Fruit fly (Drosophila melanogaster) whole organism, embryonic: ENCODE results near the gene CG43448.

Experiments
- Atf-2 ChIP-seq: fragments of 200-800 bp; sonication (Bioruptor generic); optimal IDR thresholded peaks from 2 replicates; lab custom pipeline; 2016; ENCODE audit warnings: missing biosample characterization, missing genetic modification characterization
- B-H1 ChIP-seq: fragments of 200-800 bp; sonication (Bioruptor generic); IDR thresholded peaks from 3 replicates; pipeline ENCODE4 v1.3.6; 2022; ENCODE audit warnings: missing biosample characterization, missing genetic modification characterization
- BEAF-32 ChIP-seq: fragments of 200-800 bp; sonication (Bioruptor generic); optimal IDR thresholded peaks from 3 replicates; lab custom pipeline; 2017; ENCODE audit warnings: missing biosample characterization, missing genetic modification characterization, mild to moderate bottlenecking, moderate library complexity, missing genetic modification reagents
- CG10267 ChIP-seq: fragments of 200-800 bp; sonication (Bioruptor generic); optimal IDR thresholded peaks from 2 replicates; lab custom pipeline; 2018; ENCODE audit warnings: missing biosample characterization, mild to moderate bottlenecking, missing genetic modification characterization, moderate library complexity
- CG10321 ChIP-seq: fragments of 200-800 bp; sonication (Bioruptor generic); IDR thresholded peaks from 2 replicates; pipeline ENCODE4 v1.3.6; 2022; ENCODE audit warnings: missing biosample characterization, missing genetic modification characterization
- CG13424 ChIP-seq: fragments of 200-800 bp; sonication (Bioruptor generic); optimal IDR thresholded peaks from 2 replicates; lab custom pipeline; 2019; ENCODE audit warnings: missing biosample characterization, mild to moderate bottlenecking, missing genetic modification characterization, moderate library complexity
- CG1647 ChIP-seq: fragments of 200-800 bp; sonication (Bioruptor generic); optimal IDR thresholded peaks from 3 replicates; lab custom pipeline; 2016; ENCODE audit warnings: missing biosample characterization, missing genetic modification characterization
- CG17385 ChIP-seq: fragments of 200-800 bp; sonication (Bioruptor generic); optimal IDR thresholded peaks from 3 replicates; lab custom pipeline; 2018; ENCODE audit warnings: missing biosample characterization, mild to moderate bottlenecking, missing genetic modification characterization
- CG2202 ChIP-seq: fragments of 200-800 bp; sonication (Bioruptor generic); optimal IDR thresholded peaks from 2 replicates; lab custom pipeline; 2018; ENCODE audit warnings: missing biosample characterization, mild to moderate bottlenecking, missing genetic modification characterization
- CG2889 ChIP-seq: fragments of 200-800 bp; sonication (Bioruptor generic); IDR thresholded peaks from 3 replicates; pipeline ENCODE4 v1.3.6; 2022; ENCODE audit warnings: missing biosample characterization, missing genetic modification characterization
- CG3065 ChIP-seq: fragments of 200-800 bp; sonication (Bioruptor generic); optimal IDR thresholded peaks from 2 replicates; lab custom pipeline; 2016; ENCODE audit warnings: missing biosample characterization, missing genetic modification characterization
- CG42726 ChIP-seq: fragments of 200-800 bp; sonication (Bioruptor generic); IDR thresholded peaks from 2 replicates; pipeline ENCODE4 v1.3.6; 2022; ENCODE audit warnings: missing biosample characterization, missing genetic modification characterization; ENCODE audit not compliant: partially characterized antibody
- CG4328 ChIP-seq: fragments of 200-800 bp; sonication (Bioruptor generic); optimal IDR thresholded peaks from 3 replicates; lab custom pipeline; 2017; ENCODE audit warnings: missing biosample characterization, missing genetic modification reagents, missing genetic modification characterization
- CG4730 ChIP-seq: fragments of 200-800 bp; sonication (Bioruptor generic); IDR thresholded peaks from 2 replicates; pipeline ENCODE4 v1.3.6; 2022; ENCODE audit warnings: missing biosample characterization, missing genetic modification characterization
- CG7928 ChIP-seq: fragments of 200-800 bp; sonication (Bioruptor generic); optimal IDR thresholded peaks from 2 replicates; lab custom pipeline; 2017; ENCODE audit warnings: missing biosample characterization, mild to moderate bottlenecking, missing genetic modification characterization
- CG9817 ChIP-seq: fragments of 200-800 bp; sonication (Bioruptor generic); optimal IDR thresholded peaks from 2 replicates; lab custom pipeline; 2018; ENCODE audit warnings: missing biosample characterization, mild to moderate bottlenecking, missing genetic modification characterization, moderate library complexity
- D ChIP-seq, 2 experiments: fragments of 200-800 bp in 1 of 2; fragments of >200 bp in 1 of 2; sonication (Bioruptor generic) in 1 of 2; optimal IDR thresholded peaks; 2 replicates in 1 of 2; 3 replicates in 1 of 2; lab custom pipeline; 2017; ENCODE audit warnings: mild to moderate bottlenecking in 1 of 2, missing biosample characterization in 1 of 2, missing genetic modification characterization in 1 of 2, missing genetic modification reagents in 1 of 2
- Deaf1 ChIP-seq: fragments of 200-800 bp; optimal IDR thresholded peaks from 3 replicates; lab custom pipeline; 2019; ENCODE audit warnings: missing biosample characterization, mild to moderate bottlenecking, missing genetic modification characterization, moderate library complexity
- Doc2 ChIP-seq: fragments of 200-800 bp; sonication (Bioruptor generic); IDR thresholded peaks from 2 replicates; pipeline ENCODE4 v1.3.6; 2022; ENCODE audit warnings: missing biosample characterization, missing genetic modification characterization
- Doc3 ChIP-seq: fragments of 200-800 bp; sonication (Bioruptor generic); IDR thresholded peaks from 3 replicates; pipeline ENCODE4 v1.3.6; 2022; ENCODE audit warnings: missing biosample characterization, missing genetic modification characterization; ENCODE audit not compliant: partially characterized antibody
- E2f1 ChIP-seq: fragments of 200-800 bp; sonication (Bioruptor generic); IDR thresholded peaks from 2 replicates; pipeline ENCODE4 v1.3.6; 2022; ENCODE audit warnings: missing biosample characterization, missing genetic modification characterization
- Ets65A ChIP-seq: fragments of 200-800 bp; sonication (Bioruptor generic); peaks from one replicate; lab custom pipeline; 2016; ENCODE audit warnings: missing biosample characterization, missing genetic modification characterization
- Fer2 ChIP-seq: fragments of 200-800 bp; sonication (Bioruptor generic); optimal IDR thresholded peaks from 2 replicates; lab custom pipeline; 2018; ENCODE audit warnings: missing biosample characterization, mild to moderate bottlenecking, missing genetic modification characterization, moderate library complexity
- Kr ChIP-seq: fragments of 200-800 bp; sonication (Bioruptor generic); optimal IDR thresholded peaks from 2 replicates; lab custom pipeline; 2017; ENCODE audit warnings: missing biosample characterization, mild to moderate bottlenecking, missing genetic modification characterization
- Lim3 ChIP-seq: fragments of 200-800 bp; sonication (Bioruptor generic); IDR thresholded peaks from 2 replicates; pipeline ENCODE4 v1.3.6; 2022; ENCODE audit warnings: missing biosample characterization, missing genetic modification characterization
- MTF-1 ChIP-seq: fragments of 200-800 bp; sonication (Bioruptor generic); optimal IDR thresholded peaks from 2 replicates; lab custom pipeline; 2018; ENCODE audit warnings: missing biosample characterization, mild to moderate bottlenecking, missing genetic modification characterization, borderline replicate concordance
- Max ChIP-seq: fragments of 200-800 bp; sonication (Bioruptor generic); optimal IDR thresholded peaks from 2 replicates; lab custom pipeline; 2016; ENCODE audit warnings: missing biosample characterization, mild to moderate bottlenecking, missing genetic modification characterization
- Nf-YC ChIP-seq: fragments of 200-800 bp; optimal IDR thresholded peaks from 3 replicates; lab custom pipeline; 2019; ENCODE audit warnings: missing biosample characterization, mild to moderate bottlenecking, missing genetic modification characterization, moderate library complexity
- Sin3A ChIP-seq: fragments of >200 bp; optimal IDR thresholded peaks from 2 replicates; lab custom pipeline; 2018
- Sry-β ChIP-seq: fragments of 200-800 bp; sonication (Bioruptor generic); optimal IDR thresholded peaks from 2 replicates; lab custom pipeline; 2018; ENCODE audit warnings: missing biosample characterization, mild to moderate bottlenecking, missing genetic modification characterization, moderate library complexity
- Stat92E ChIP-seq, 3 experiments: fragments of >200 bp in 2 of 3; fragments of 200-800 bp in 1 of 3; sonication (Bioruptor generic) in 1 of 3; optimal IDR thresholded peaks; 2 replicates each; lab custom pipeline; 2017 to 2019; ENCODE audit warnings: missing biosample characterization in 3 of 3, missing genetic modification characterization in 3 of 3, mild to moderate bottlenecking in 1 of 3, moderate library complexity in 1 of 3
- Xrp1 ChIP-seq: fragments of 200-800 bp; sonication (Bioruptor generic); IDR thresholded peaks from 2 replicates; pipeline ENCODE4 v1.3.6; 2022; ENCODE audit warnings: missing biosample characterization, missing genetic modification characterization
- br ChIP-seq: fragments of >200 bp; optimal IDR thresholded peaks from 2 replicates; lab custom pipeline; 2017
- dati ChIP-seq: fragments of 200-800 bp; sonication (Bioruptor generic); IDR thresholded peaks from 2 replicates; pipeline ENCODE4 v1.3.6; 2022; ENCODE audit warnings: missing biosample characterization, missing genetic modification characterization
- dmrt11E ChIP-seq: fragments of 200-800 bp; sonication (Bioruptor generic); optimal IDR thresholded peaks from 3 replicates; lab custom pipeline; 2018; ENCODE audit warnings: missing biosample characterization, mild to moderate bottlenecking, missing genetic modification characterization, moderate library complexity
- dysf ChIP-seq: fragments of 200-800 bp; sonication (Bioruptor generic); IDR thresholded peaks from 3 replicates; pipeline ENCODE4 v1.3.6; 2022; ENCODE audit warnings: missing biosample characterization, missing genetic modification characterization
- gcm ChIP-seq: fragments of 200-800 bp; sonication (Bioruptor generic); optimal IDR thresholded peaks from 2 replicates; lab custom pipeline; 2019; ENCODE audit warnings: missing biosample characterization, mild to moderate bottlenecking, missing genetic modification characterization, moderate library complexity
- hkb ChIP-seq, 2 experiments: fragments of 200-800 bp in 1 of 2; fragments of >200 bp in 1 of 2; sonication (Bioruptor generic) in 1 of 2; IDR thresholded peaks in 1 of 2; optimal IDR thresholded peaks in 1 of 2; 2 replicates each; pipeline versions ENCODE4 v1.3.6 to Lab custom; 2017 to 2022; ENCODE audit warnings: missing biosample characterization in 1 of 2, missing genetic modification characterization in 1 of 2
- lab ChIP-seq: fragments of 200-800 bp; sonication (Bioruptor generic); optimal IDR thresholded peaks from 3 replicates; lab custom pipeline; 2017; ENCODE audit warnings: missing biosample characterization, missing genetic modification characterization, mild to moderate bottlenecking, moderate library complexity, missing genetic modification reagents
- pita ChIP-seq: fragments of 200-800 bp; sonication (Bioruptor generic); optimal IDR thresholded peaks from 2 replicates; lab custom pipeline; 2017; ENCODE audit warnings: missing biosample characterization, mild to moderate bottlenecking, missing genetic modification characterization
- salm ChIP-seq: fragments of 200-800 bp; sonication (Bioruptor generic); optimal IDR thresholded peaks from 2 replicates; lab custom pipeline; 2018; ENCODE audit warnings: missing biosample characterization, mild to moderate bottlenecking, missing genetic modification characterization
- seq ChIP-seq: fragments of 200-800 bp; sonication (Bioruptor generic); IDR thresholded peaks from 2 replicates; pipeline ENCODE4 v1.3.6; 2022; ENCODE audit warnings: missing biosample characterization, missing genetic modification characterization
- slbo ChIP-seq: fragments of 200-800 bp; sonication (Bioruptor generic); IDR thresholded peaks from 2 replicates; pipeline ENCODE4 v1.3.6; 2022; ENCODE audit warnings: missing biosample characterization, missing genetic modification characterization
- sna ChIP-seq: fragments of 200-800 bp; sonication (Bioruptor generic); IDR thresholded peaks from 2 replicates; pipeline ENCODE4 v1.3.6; 2022; ENCODE audit warnings: missing biosample characterization, missing genetic modification characterization; ENCODE audit not compliant: partially characterized antibody
- sqz ChIP-seq: fragments of 200-800 bp; sonication (Bioruptor generic); optimal IDR thresholded peaks from 3 replicates; lab custom pipeline; 2018; ENCODE audit warnings: missing biosample characterization, mild to moderate bottlenecking, missing genetic modification characterization
- tna ChIP-seq: fragments of 200-800 bp; sonication (Bioruptor generic); IDR thresholded peaks from 2 replicates; pipeline ENCODE4 v1.3.6; 2022; ENCODE audit warnings: missing biosample characterization, missing genetic modification characterization; ENCODE audit not compliant: partially characterized antibody
- tup ChIP-seq: fragments of 200-800 bp; sonication (Bioruptor generic); optimal IDR thresholded peaks from 2 replicates; lab custom pipeline; 2016; ENCODE audit warnings: missing biosample characterization, mild to moderate bottlenecking, missing genetic modification characterization, moderate library complexity
- twi ChIP-seq: fragments of 200-800 bp; optimal IDR thresholded peaks from 2 replicates; lab custom pipeline; 2019; ENCODE audit warnings: missing biosample characterization, mild to moderate bottlenecking, missing genetic modification characterization, moderate library complexity
- unc-4 ChIP-seq: fragments of 200-800 bp; sonication (Bioruptor generic); IDR thresholded peaks from 2 replicates; pipeline ENCODE4 v1.3.6; 2022; ENCODE audit warnings: missing biosample characterization, missing genetic modification characterization; ENCODE audit not compliant: partially characterized antibody
- zf30C ChIP-seq: fragments of 200-800 bp; sonication (Bioruptor generic); optimal IDR thresholded peaks from 3 replicates; lab custom pipeline; 2018; ENCODE audit warnings: missing biosample characterization, mild to moderate bottlenecking, missing genetic modification characterization

The CG43448 gene

dm6 chr3R:30235253-30235652, 2.3 kb downstream of the CG43448 start (continued):
- no peak for TF ChIP-seq BEAF-32
- TF ChIP-seq Sry-β (GFP tag; lab: Kevin White, UChicago): no peak
- no peak for TF ChIP-seq Sin3A (lab: Kevin White, UChicago)
- TF ChIP-seq dati (GFP tag; lab: Robert Waterston, UW): no peak
- peak; percentile 41 for TF ChIP-seq slbo (GFP tag; lab: Robert Waterston, UW)
- TF ChIP-seq hkb (optimal IDR thresholded peaks at IDR 0.05; lab: Kevin White, UChicago): no peak
- peak; percentile 57 for TF ChIP-seq hkb (GFP tag; IDR thresholded peaks at IDR 0.05; lab: Robert Waterston, UW)
- TF ChIP-seq Doc2 (GFP tag; lab: Robert Waterston, UW): no peak
- no peak for TF ChIP-seq CG2202 (tag; lab: Kevin White, UChicago)
- TF ChIP-seq br: no peak
- no peak; the same call in 2 of the 3 replicates for TF ChIP-seq B-H1
- TF ChIP-seq Lim3 (GFP tag; lab: Robert Waterston, UW): 0 out of 2 replicates have a peak, but pooled peaks have one; percentile 16
- TF ChIP-seq CG7928: no peak
- TF ChIP-seq Doc3 (GFP tag; lab: Robert Waterston, UW): no peak
- TF ChIP-seq Nf-YC (tag; lab: Kevin White, UChicago): no peak
- no peak for TF ChIP-seq Kr (GFP tag; lab: Kevin White, UChicago)
- TF ChIP-seq lab (GFP tag; lab: Kevin White, UChicago): peak; percentile 41
- TF ChIP-seq D (optimal IDR thresholded peaks at IDR 0.05; lab: Kevin White, UChicago): no peak
- TF ChIP-seq D (GFP tag; optimal IDR thresholded peaks at IDR 0.05; lab: Kevin White, UChicago): peak; percentile 8
- no peak for TF ChIP-seq seq
- no peak for TF ChIP-seq MTF-1 (GFP tag; lab: Kevin White, UChicago)
- TF ChIP-seq pita: no peak
- TF ChIP-seq CG3065 (GFP tag; lab: Kevin White, UChicago): no peak
- TF ChIP-seq CG1647 (GFP tag; lab: Kevin White, UChicago): no peak
- no peak for TF ChIP-seq Fer2 (tag; lab: Kevin White, UChicago)
- no peak for TF ChIP-seq Ets65A (GFP tag; lab: Kevin White, UChicago)
- TF ChIP-seq sqz (GFP tag; lab: Kevin White, UChicago): peak; percentile 4
- TF ChIP-seq CG4328: no peak
- TF ChIP-seq CG17385 (GFP tag; lab: Kevin White, UChicago): peak; percentile 31
- peak; percentile 1 for TF ChIP-seq CG9817
- no peak for TF ChIP-seq tna (GFP tag; lab: Robert Waterston, UW)
- no peak for TF ChIP-seq CG4730 (GFP tag; lab: Robert Waterston, UW)
- TF ChIP-seq CG2889 (GFP tag; lab: Robert Waterston, UW): 0 out of 3 replicates have a peak, but pooled peaks have one; percentile 28
- TF ChIP-seq CG42726 (GFP tag; lab: Robert Waterston, UW): no peak
- no peak for TF ChIP-seq zf30C
- no peak for TF ChIP-seq salm
- TF ChIP-seq CG13424: peak; percentile 60
- peak; percentile 3 for TF ChIP-seq gcm (GFP tag; lab: Kevin White, UChicago)
- TF ChIP-seq unc-4: no peak
- TF ChIP-seq E2f1: 0 out of 2 replicates have a peak, but pooled peaks have one; percentile 30
- no peak for TF ChIP-seq Max
- TF ChIP-seq tup: no peak
- TF ChIP-seq Stat92E (GFP tag; optimal IDR thresholded peaks at IDR 0.05; lab: Kevin White, UChicago): no peak
- TF ChIP-seq CG10267 (tag; lab: Kevin White, UChicago): peak; percentile 6
- no peak for TF ChIP-seq Atf-2 (GFP tag; lab: Kevin White, UChicago)
- TF ChIP-seq twi (tag; lab: Kevin White, UChicago): no peak
- TF ChIP-seq dmrt11E (tag; lab: Kevin White, UChicago): peak; percentile 24
- TF ChIP-seq Deaf1 (tag; lab: Kevin White, UChicago): no peak
- TF ChIP-seq CG10321: no peak
- peak; percentile 68; the same call in 1 of the 2 replicates for TF ChIP-seq Xrp1
- TF ChIP-seq sna (GFP tag; lab: Robert Waterston, UW): no peak
- 0 out of 3 replicates have a peak, but pooled peaks have one; percentile 27 for TF ChIP-seq dysf (GFP tag; lab: Robert Waterston, UW)
